Fruit fly (Drosophila melanogaster) whole organism, prepupa: ENCODE measurements around the gene Ugt37A2.

ENCODE experiments used
- CG10631 ChIP-seq: fragments of 200-800 bp; sonication (Bioruptor generic); optimal IDR thresholded peaks from 2 replicates; lab custom pipeline; 2016; ENCODE audit warnings: missing biosample characterization, missing genetic modification characterization
- CG10669 ChIP-seq: fragments of 200-800 bp; sonication (Bioruptor generic); optimal IDR thresholded peaks from 3 replicates; lab custom pipeline; 2018; ENCODE audit warnings: missing biosample characterization, mild to moderate bottlenecking, missing genetic modification characterization, moderate library complexity
- CG11294 ChIP-seq: fragments of 200-800 bp; sonication (Bioruptor generic); IDR thresholded peaks from 2 replicates; pipeline ENCODE4 v1.3.6; 2022; ENCODE audit warnings: missing biosample characterization, missing genetic modification characterization
- CG11902 ChIP-seq: fragments of 200-800 bp; sonication (Bioruptor generic); optimal IDR thresholded peaks from 3 replicates; lab custom pipeline; 2016; ENCODE audit warnings: missing biosample characterization, missing genetic modification characterization
- CG15336 ChIP-seq: fragments of 200-800 bp; sonication (Bioruptor generic); IDR thresholded peaks from 2 replicates; pipeline ENCODE4 v1.3.6; 2022; ENCODE audit warnings: missing biosample characterization, missing genetic modification characterization
- CG1621 ChIP-seq: fragments of 200-800 bp; sonication (Bioruptor generic); optimal IDR thresholded peaks from 3 replicates; lab custom pipeline; 2018; ENCODE audit warnings: missing biosample characterization, mild to moderate bottlenecking, missing genetic modification characterization
- CG3032 ChIP-seq: fragments of 200-800 bp; optimal IDR thresholded peaks from 2 replicates; lab custom pipeline; 2019; ENCODE audit warnings: missing biosample characterization, mild to moderate bottlenecking, missing genetic modification characterization, moderate library complexity
- CG31627 ChIP-seq: fragments of 200-800 bp; sonication (Bioruptor generic); optimal IDR thresholded peaks from 3 replicates; lab custom pipeline; 2016; ENCODE audit warnings: missing biosample characterization, missing genetic modification characterization
- CG32006 ChIP-seq: fragments of 200-800 bp; sonication (Bioruptor generic); optimal IDR thresholded peaks from 3 replicates; lab custom pipeline; 2017; ENCODE audit warnings: missing biosample characterization, mild to moderate bottlenecking, missing genetic modification characterization
- CG3919 ChIP-seq: fragments of 200-800 bp; sonication (Bioruptor generic); optimal IDR thresholded peaks from 3 replicates; lab custom pipeline; 2016; ENCODE audit warnings: missing biosample characterization, missing genetic modification characterization
- CG4318 ChIP-seq: fragments of 200-800 bp; sonication (Bioruptor generic); optimal IDR thresholded peaks from 3 replicates; lab custom pipeline; 2017; ENCODE audit warnings: missing biosample characterization, mild to moderate bottlenecking, missing genetic modification characterization
- CG6163 ChIP-seq: fragments of 200-800 bp; sonication (Bioruptor generic); IDR thresholded peaks from 3 replicates; pipeline ENCODE4 v1.3.6; 2022; ENCODE audit warnings: missing biosample characterization, missing genetic modification characterization
- CG6808 ChIP-seq: fragments of 200-800 bp; sonication (Bioruptor generic); optimal IDR thresholded peaks from 3 replicates; lab custom pipeline; 2017; ENCODE audit warnings: missing biosample characterization, missing genetic modification characterization, mild to moderate bottlenecking, moderate library complexity, missing genetic modification reagents
- CG6854 ChIP-seq: fragments of 200-800 bp; sonication (Bioruptor generic); optimal IDR thresholded peaks from 2 replicates; lab custom pipeline; 2017; ENCODE audit warnings: missing biosample characterization, mild to moderate bottlenecking, missing genetic modification characterization
- CG8319 ChIP-seq: fragments of 200-800 bp; sonication (Bioruptor generic); optimal IDR thresholded peaks from 3 replicates; lab custom pipeline; 2016; ENCODE audit warnings: missing biosample characterization, missing genetic modification characterization
- CG9139 ChIP-seq: fragments of 200-800 bp; sonication (Bioruptor generic); optimal IDR thresholded peaks from 3 replicates; lab custom pipeline; 2017; ENCODE audit warnings: missing biosample characterization, mild to moderate bottlenecking, missing genetic modification characterization
- Eip75B ChIP-seq: fragments of 200-800 bp; sonication (Bioruptor generic); optimal IDR thresholded peaks from 3 replicates; lab custom pipeline; 2016; ENCODE audit warnings: missing biosample characterization, missing genetic modification characterization
- Eip78C ChIP-seq: fragments of 200-800 bp; sonication (Bioruptor generic); peaks from one replicate; lab custom pipeline; 2016; ENCODE audit warnings: missing biosample characterization, missing genetic modification characterization
- Eip93F ChIP-seq: fragments of 200-800 bp; sonication (Bioruptor generic); optimal IDR thresholded peaks from 2 replicates; lab custom pipeline; 2016; ENCODE audit warnings: missing biosample characterization, mild to moderate bottlenecking, missing genetic modification characterization
- Hr38 ChIP-seq: sonication (Bioruptor generic); optimal IDR thresholded peaks from 2 replicates; lab custom pipeline; 2016; ENCODE audit warnings: missing biosample characterization, missing genetic modification characterization
- Hr39 ChIP-seq: fragments of 200-800 bp; sonication (Bioruptor generic); optimal IDR thresholded peaks from 2 replicates; lab custom pipeline; 2016; ENCODE audit warnings: missing biosample characterization, missing genetic modification characterization
- Hr4 ChIP-seq: fragments of 200-800 bp; sonication (Bioruptor generic); optimal IDR thresholded peaks from 3 replicates; lab custom pipeline; 2016; ENCODE audit warnings: missing biosample characterization, missing genetic modification characterization
- Met ChIP-seq: fragments of 200-800 bp; sonication (Bioruptor generic); optimal IDR thresholded peaks from 3 replicates; lab custom pipeline; 2016; ENCODE audit warnings: missing biosample characterization, missing genetic modification characterization
- Sox15 ChIP-seq: fragments of 200-800 bp; sonication (Bioruptor generic); optimal IDR thresholded peaks from 3 replicates; lab custom pipeline; 2016; ENCODE audit warnings: missing biosample characterization, missing genetic modification characterization
- cyc ChIP-seq: fragments of 200-800 bp; sonication (Bioruptor generic); optimal IDR thresholded peaks from 3 replicates; lab custom pipeline; 2016; ENCODE audit warnings: missing biosample characterization, missing genetic modification characterization
- dac ChIP-seq: fragments of 200-800 bp; sonication (Bioruptor generic); optimal IDR thresholded peaks from 2 replicates; lab custom pipeline; 2017; ENCODE audit warnings: missing biosample characterization, mild to moderate bottlenecking, missing genetic modification characterization
- dsx ChIP-seq: fragments of 200-800 bp; optimal IDR thresholded peaks from 3 replicates; lab custom pipeline; 2019; ENCODE audit warnings: missing biosample characterization, mild to moderate bottlenecking, missing genetic modification characterization, moderate library complexity; ENCODE audit not compliant: poor library complexity, severe bottlenecking
- eg ChIP-seq: fragments of 200-800 bp; sonication (Bioruptor generic); IDR thresholded peaks from 3 replicates; pipeline ENCODE4 v1.3.6; 2022; ENCODE audit warnings: missing biosample characterization, missing genetic modification characterization
- esn ChIP-seq: fragments of 200-800 bp; sonication (Bioruptor generic); optimal IDR thresholded peaks from 2 replicates; lab custom pipeline; 2016; ENCODE audit warnings: missing biosample characterization, mild to moderate bottlenecking, missing genetic modification characterization, moderate library complexity
- fd59A ChIP-seq: fragments of 200-800 bp; sonication (Bioruptor generic); optimal IDR thresholded peaks from 2 replicates; lab custom pipeline; 2017; ENCODE audit warnings: missing biosample characterization, mild to moderate bottlenecking, missing genetic modification characterization, missing genetic modification reagents
- fd85E ChIP-seq: fragments of 200-800 bp; sonication (Bioruptor generic); optimal IDR thresholded peaks from 3 replicates; lab custom pipeline; 2016; ENCODE audit warnings: missing biosample characterization, missing genetic modification characterization
- fkh ChIP-seq: fragments of 200-800 bp; sonication (Bioruptor generic); optimal IDR thresholded peaks from 3 replicates; lab custom pipeline; 2017; ENCODE audit warnings: missing biosample characterization, mild to moderate bottlenecking, missing genetic modification characterization, moderate library complexity
- pdm3 ChIP-seq: fragments of 200-800 bp; sonication (Bioruptor generic); optimal IDR thresholded peaks from 3 replicates; lab custom pipeline; 2016; ENCODE audit warnings: missing biosample characterization, missing genetic modification characterization
- spab ChIP-seq: fragments of 200-800 bp; sonication (Bioruptor generic); optimal IDR thresholded peaks from 2 replicates; lab custom pipeline; 2017; ENCODE audit warnings: missing biosample characterization, mild to moderate bottlenecking, missing genetic modification characterization, missing genetic modification reagents
- ss ChIP-seq, 2 experiments: fragments of 200-800 bp; sonication (Bioruptor generic); optimal IDR thresholded peaks; 2 replicates in 1 of 2; 3 replicates in 1 of 2; lab custom pipeline; 2017 to 2018; ENCODE audit warnings: mild to moderate bottlenecking in 2 of 2, missing biosample characterization in 2 of 2, missing genetic modification characterization in 2 of 2, moderate library complexity in 1 of 2
- svp ChIP-seq: fragments of 200-800 bp; sonication (Bioruptor generic); peaks from one replicate; lab custom pipeline; 2016; ENCODE audit warnings: missing biosample characterization, missing genetic modification characterization
- topi ChIP-seq: fragments of 200-800 bp; sonication (Bioruptor generic); optimal IDR thresholded peaks from 3 replicates; lab custom pipeline; 2016; ENCODE audit warnings: missing biosample characterization, missing genetic modification characterization
- vri ChIP-seq: fragments of 200-800 bp; sonication (Bioruptor generic); optimal IDR thresholded peaks from 3 replicates; lab custom pipeline; 2016; ENCODE audit warnings: missing biosample characterization, mild to moderate bottlenecking, missing genetic modification characterization

Ugt37A2 gene

DNA sequence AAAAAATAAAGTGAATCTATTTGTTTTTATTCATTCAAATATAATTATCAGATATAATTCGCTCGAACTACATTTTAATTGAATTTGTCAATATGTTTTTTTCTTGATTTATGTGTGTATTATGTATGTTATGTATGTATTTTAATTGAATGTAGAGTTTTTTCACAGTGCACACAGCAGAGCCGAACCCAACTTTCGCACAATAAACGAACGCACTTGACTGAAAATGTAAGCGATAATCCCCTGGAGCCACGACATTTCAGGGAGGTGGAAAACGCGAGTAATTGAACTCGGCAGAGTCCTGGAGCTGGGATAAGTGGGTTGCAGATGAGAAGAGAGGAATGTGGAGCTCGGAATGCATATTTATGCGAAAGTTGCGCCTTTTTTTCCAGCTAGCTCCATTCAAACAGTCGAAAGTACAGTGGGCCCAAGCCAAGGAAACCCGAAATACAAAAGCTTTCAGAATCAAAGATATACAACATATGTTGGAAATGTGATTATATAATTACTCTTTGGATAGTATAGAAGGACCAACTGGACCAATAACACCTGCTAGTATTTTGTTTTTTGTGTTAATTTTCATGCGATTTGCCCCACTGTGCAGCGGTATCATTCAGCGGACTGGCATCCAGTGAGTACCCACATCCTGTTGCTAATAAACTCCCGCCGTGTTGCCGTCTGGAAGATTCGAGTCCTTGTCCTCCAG lies 11.3 kb upstream of the Ugt37A2 start (continued):
- TF ChIP-seq CG3919 (GFP tag; lab: Kevin White, UChicago): peak; percentile 42
- TF ChIP-seq CG6808: no peak
- TF ChIP-seq CG15336 (GFP tag; lab: Robert Waterston, UW): no peak
- no peak for TF ChIP-seq dac (GFP tag; lab: Kevin White, UChicago)
- TF ChIP-seq CG4318: peak; percentile 4
- TF ChIP-seq Sox15 (GFP tag; lab: Kevin White, UChicago): no peak
- peak; percentile 1 for TF ChIP-seq Met (GFP tag; lab: Kevin White, UChicago)
- no peak for TF ChIP-seq Eip93F
- TF ChIP-seq fd85E: no peak
- TF ChIP-seq ss (GFP tag; optimal IDR thresholded peaks at IDR 0.05; lab: Kevin White, UChicago): no peak
- TF ChIP-seq CG10669 (GFP tag; lab: Kevin White, UChicago): peak; percentile 17
- TF ChIP-seq CG11294 (GFP tag; lab: Robert Waterston, UW): no peak
- TF ChIP-seq pdm3 (GFP tag; lab: Kevin White, UChicago): peak; percentile 22
- peak; percentile 33 for TF ChIP-seq CG32006 (GFP tag; lab: Kevin White, UChicago)
- peak; percentile 23 for TF ChIP-seq CG1621 (tag; lab: Kevin White, UChicago)
- peak; percentile 15 for TF ChIP-seq fd59A (GFP tag; lab: Kevin White, UChicago)
- TF ChIP-seq CG9139 (GFP tag; lab: Kevin White, UChicago): no peak
- TF ChIP-seq CG6163 (GFP tag; lab: Robert Waterston, UW): peak; percentile 55; the same call in 1 of the 3 replicates
- peak; percentile 3 for TF ChIP-seq CG10631
- TF ChIP-seq vri: no peak
- no peak for TF ChIP-seq dsx (GFP tag; lab: Kevin White, UChicago)
- no peak for TF ChIP-seq CG11902 (GFP tag; lab: Kevin White, UChicago)

DNA sequence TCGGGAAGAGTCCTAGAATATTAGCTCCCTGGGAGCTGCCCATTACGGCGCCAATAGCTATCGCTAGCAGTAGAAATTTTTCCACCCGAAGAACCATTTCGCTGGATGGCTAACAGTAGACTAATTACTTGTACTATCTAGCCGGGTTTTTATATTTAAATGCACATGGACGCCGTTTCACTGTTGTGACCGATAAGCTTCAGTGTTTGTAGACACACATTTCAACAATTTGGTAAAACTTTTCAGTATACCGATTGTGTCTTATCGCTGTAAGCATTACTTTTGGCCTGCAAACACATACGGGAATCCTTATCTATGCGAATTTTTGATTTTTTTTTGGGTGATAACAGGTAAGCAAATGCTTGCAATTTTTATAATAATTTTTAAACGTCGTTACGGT lies 4.1 kb downstream of the Ugt37A2 start, which contains the start of gene Ugt37A3:
Gene Ugt37A3, minus strand, starts transcription at position 101 of the 400 bp plus-strand sequence.
- TF ChIP-seq vri (peak; percentile 16), Eip75B (no peak), CG6854 (GFP tag; lab: Kevin White, UChicago) (no peak), CG15336 (GFP tag; lab: Robert Waterston, UW) (no peak), dac (GFP tag; lab: Kevin White, UChicago) (no peak), spab (GFP tag; lab: Kevin White, UChicago) (no peak), CG4318 (no peak), Eip78C (GFP tag; lab: Kevin White, UChicago) (no peak), fkh (GFP tag; lab: Kevin White, UChicago) (no peak), ss (GFP tag; optimal IDR thresholded peaks at IDR 0.05; lab: Kevin White, UChicago) (no peak), svp (GFP tag; lab: Kevin White, UChicago) (peak; percentile 36), CG31627 (GFP tag; lab: Kevin White, UChicago) (no peak), cyc (GFP tag; lab: Kevin White, UChicago) (no peak), CG3919 (GFP tag; lab: Kevin White, UChicago) (no peak), CG9139 (GFP tag; lab: Kevin White, UChicago) (no peak)

DNA sequence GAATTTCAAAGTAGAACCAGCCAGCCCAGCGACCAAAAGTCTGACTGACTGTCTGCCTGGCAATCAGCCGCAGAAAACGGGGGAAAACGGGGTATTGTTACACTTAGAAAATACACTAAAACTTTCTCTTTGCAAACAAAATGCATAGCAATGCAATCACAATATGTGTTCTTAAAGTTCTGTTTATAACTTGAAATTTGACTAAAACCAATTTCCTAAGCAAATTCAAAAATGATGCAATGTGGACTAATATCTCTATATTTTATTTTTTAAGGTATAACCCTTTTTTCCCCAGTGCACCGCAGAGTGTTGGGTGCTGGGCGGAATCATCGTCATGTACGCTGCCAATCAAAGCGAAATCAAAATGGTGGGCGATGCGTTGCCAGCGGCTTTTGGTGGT lies 11.6 kb downstream of the Ugt37A2 start:
- no peak for TF ChIP-seq CG1621 (tag; lab: Kevin White, UChicago)
- TF ChIP-seq Hr38: no peak
- no peak for TF ChIP-seq CG11902 (GFP tag; lab: Kevin White, UChicago)
- TF ChIP-seq svp (GFP tag; lab: Kevin White, UChicago): no peak
- TF ChIP-seq spab (GFP tag; lab: Kevin White, UChicago): no peak
- no peak for TF ChIP-seq dac (GFP tag; lab: Kevin White, UChicago)
- no peak for TF ChIP-seq Hr39 (GFP tag; lab: Kevin White, UChicago)
- TF ChIP-seq fd85E: no peak
- TF ChIP-seq eg (GFP tag; lab: Robert Waterston, UW): no peak
- no peak for TF ChIP-seq Sox15 (GFP tag; lab: Kevin White, UChicago)
- no peak for TF ChIP-seq CG3032 (tag; lab: Kevin White, UChicago)
- TF ChIP-seq Hr4: no peak
- no peak for TF ChIP-seq topi (GFP tag; lab: Kevin White, UChicago)
- no peak for TF ChIP-seq CG8319
- TF ChIP-seq CG6163 (GFP tag; lab: Robert Waterston, UW): no peak
- no peak for TF ChIP-seq esn (GFP tag; lab: Kevin White, UChicago)
